Worm (Caenorhabditis elegans) whole organism, midembryonic: Measurements from ENCODE around the gene Y54G11A.4.

Experiments used
- T22C8.4 ChIP-seq: fragments of 200-800 bp; sonication (Bioruptor generic); IDR thresholded peaks from 2 replicates; pipeline ENCODE4 v1.3.6; 2022; ENCODE audit warnings: missing genetic modification characterization, missing compliant biosample characterization
- cog-1 ChIP-seq: sonication (generic microtip); optimal IDR thresholded peaks from 2 replicates; lab custom pipeline; 2016; ENCODE audit warnings: missing genetic modification characterization, missing compliant biosample characterization
- flt-1 ChIP-seq: fragments of 200-800 bp; sonication (Bioruptor generic); IDR thresholded peaks from 2 replicates; pipeline ENCODE4 v1.3.6; 2022; ENCODE audit warnings: missing genetic modification characterization, missing compliant biosample characterization
- klf-2 ChIP-seq: fragments of 200-800 bp; sonication (Bioruptor generic); conservative IDR thresholded peaks from 2 replicates; pipeline ENCODE4 v1.3.6; 2022; ENCODE audit warnings: missing genetic modification reagents, missing genetic modification characterization, missing compliant biosample characterization
- med-1 ChIP-seq: sonication (generic microtip); optimal IDR thresholded peaks from 2 replicates; lab custom pipeline; 2017; ENCODE audit warnings: missing genetic modification characterization, mild to moderate bottlenecking, missing compliant biosample characterization, antibody characterized with exemption, missing genetic modification reagents; ENCODE audit not compliant: insufficient read depth
- ref-1 ChIP-seq: fragments of 200-800 bp; sonication (Bioruptor generic); conservative IDR thresholded peaks from 2 replicates; pipeline ENCODE4 v1.3.6; 2022; ENCODE audit warnings: missing genetic modification reagents, missing genetic modification characterization, missing compliant biosample characterization
- tab-1 ChIP-seq: fragments of 200-800 bp; sonication (Bioruptor generic); IDR thresholded peaks from 2 replicates; pipeline ENCODE4 v1.3.6; 2022; ENCODE audit warnings: missing genetic modification characterization, missing compliant biosample characterization
- ztf-23 ChIP-seq: fragments of 200-800 bp; sonication (Bioruptor generic); IDR thresholded peaks from 2 replicates; pipeline ENCODE4 v1.3.6; 2022; ENCODE audit warnings: missing genetic modification reagents, missing genetic modification characterization, missing compliant biosample characterization
- ztf-29 ChIP-seq: fragments of 200-800 bp; sonication (Bioruptor generic); IDR thresholded peaks from 2 replicates; pipeline ENCODE4 v1.3.6; 2022; ENCODE audit warnings: missing genetic modification reagents, missing genetic modification characterization, missing compliant biosample characterization

ce11 chrII:14318027-14318426 is 25.4 kb downstream of the Y54G11A.4 start, which contains the start of gene Y54G11A.14:
- TF ChIP-seq ztf-23 (GFP tag; lab: Robert Waterston, UW) (no peak), tab-1 (GFP tag; lab: Robert Waterston, UW) (no peak), ref-1 (GFP tag; lab: Robert Waterston, UW) (no peak), cog-1 (tag; lab: Kevin White, UChicago) (no peak), T22C8.4 (GFP tag; lab: Robert Waterston, UW) (no peak), flt-1 (no peak), med-1 (GFP tag; lab: Kevin White, UChicago) (no peak), klf-2 (GFP tag; lab: Robert Waterston, UW) (no peak), ztf-29 (GFP tag; lab: Robert Waterston, UW) (no peak)
